Worm (Caenorhabditis elegans): ENCODE data around the gene rfs-1.

The rfs-1 gene

ce11 chrIII:8185130-8185529 is 41.1 kb upstream of the rfs-1 start:
- TF ChIP-seq nhr-76 (tag; optimal IDR thresholded peaks at IDR 0.05) (no peak), R02D3.7 (tag; optimal IDR thresholded peaks at IDR 0.05) (no peak), nhr-237 (tag; optimal IDR thresholded peaks at IDR 0.05) (no peak), ceh-16 (tag; optimal IDR thresholded peaks at IDR 0.05) (no peak), fos-1 (tag; optimal IDR thresholded peaks at IDR 0.05) (no peak), aly-2 (tag; optimal IDR thresholded peaks at IDR 0.05) (no peak), ztf-11 (tag; optimal IDR thresholded peaks at IDR 0.05) (no peak), mml-1 (tag; optimal IDR thresholded peaks at IDR 0.05) (no peak), nhr-25 (tag; optimal IDR thresholded peaks at IDR 0.05) (no peak), skn-1 (tag; optimal IDR thresholded peaks at IDR 0.05) (no peak), elt-2 (tag; optimal IDR thresholded peaks at IDR 0.05) (no peak), daf-12 (tag; optimal IDR thresholded peaks at IDR 0.05) (no peak), pqm-1 (tag; optimal IDR thresholded peaks at IDR 0.05) (no peak), lin-15B (tag; optimal IDR thresholded peaks at IDR 0.05) (no peak), unc-62 (GFP tag; optimal IDR thresholded peaks at IDR 0.05) (no peak), unc-39 (tag; optimal IDR thresholded peaks at IDR 0.05) (no peak)

- no peak for TF ChIP-seq nhr-23 (tag; optimal IDR thresholded peaks at IDR 0.05)
- TF ChIP-seq aly-2 (tag; optimal IDR thresholded peaks at IDR 0.05), result no peak
- no peak for TF ChIP-seq nhr-25 (tag; optimal IDR thresholded peaks at IDR 0.05)
- no peak for TF ChIP-seq tbx-2 (tag; optimal IDR thresholded peaks at IDR 0.05)
- TF ChIP-seq fkh-10 (GFP tag; optimal IDR thresholded peaks at IDR 0.05), result no peak
- TF ChIP-seq ZK546.5 (tag; optimal IDR thresholded peaks at IDR 0.05), result no peak
- TF ChIP-seq lin-15B (tag; optimal IDR thresholded peaks at IDR 0.05), result no peak
- no peak for TF ChIP-seq ztf-11 (tag; optimal IDR thresholded peaks at IDR 0.05)
- TF ChIP-seq ama-1 (optimal IDR thresholded peaks at IDR 0.05), result no peak
- no peak for TF ChIP-seq jun-1 (tag; optimal IDR thresholded peaks at IDR 0.05)
- TF ChIP-seq hmg-11 (tag; optimal IDR thresholded peaks at IDR 0.05), result no peak
Observed at ce11 chrIII:8190505-8190904, 35.8 kb upstream of the rfs-1 start, which contains the start of gene C50C3.19. C50C3.19 (plus strand) TSS chrIII:8190805.

DNA sequence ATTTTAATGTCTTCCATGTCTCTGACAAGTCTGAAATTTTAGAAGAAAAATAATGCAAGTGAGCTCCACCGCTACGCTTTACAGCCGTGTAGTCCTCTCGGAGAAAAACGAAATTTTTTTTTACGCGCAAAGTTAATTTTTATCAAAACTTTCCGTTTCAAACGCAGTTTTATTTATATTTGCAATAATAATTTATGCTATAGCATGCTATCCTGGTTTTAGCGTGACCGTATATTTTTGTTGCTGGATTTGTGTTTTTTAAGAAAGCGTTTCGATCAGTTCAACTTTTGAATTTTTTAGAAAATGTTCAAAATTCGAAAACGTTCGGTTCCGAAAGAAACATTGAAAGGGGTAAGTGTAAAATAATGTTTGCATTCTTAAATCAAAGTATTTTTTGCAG is 34.6 kb upstream of the rfs-1 start, which contains the start of gene C50C3.1:
Gene C50C3.1 (plus strand): TSS at position 301 of the 400 bp plus-strand sequence.
- TF ChIP-seq ama-1 (optimal IDR thresholded peaks at IDR 0.05), result no peak
- no peak for TF ChIP-seq ceh-9 (tag; optimal IDR thresholded peaks at IDR 0.05)
- no peak for TF ChIP-seq nhr-67 (tag; optimal IDR thresholded peaks at IDR 0.05)
- no peak for TF ChIP-seq ceh-16 (tag; optimal IDR thresholded peaks at IDR 0.05)
- TF ChIP-seq skn-1 (tag; optimal IDR thresholded peaks at IDR 0.05), result no peak
- TF ChIP-seq zag-1 (tag; optimal IDR thresholded peaks at IDR 0.05), result no peak
- TF ChIP-seq fkh-10 (GFP tag; optimal IDR thresholded peaks at IDR 0.05), result no peak
- no peak for TF ChIP-seq nhr-77 (tag; optimal IDR thresholded peaks at IDR 0.05)
- no peak for TF ChIP-seq fos-1 (tag; optimal IDR thresholded peaks at IDR 0.05)
- TF ChIP-seq elt-2 (tag; optimal IDR thresholded peaks at IDR 0.05), result no peak

DNA sequence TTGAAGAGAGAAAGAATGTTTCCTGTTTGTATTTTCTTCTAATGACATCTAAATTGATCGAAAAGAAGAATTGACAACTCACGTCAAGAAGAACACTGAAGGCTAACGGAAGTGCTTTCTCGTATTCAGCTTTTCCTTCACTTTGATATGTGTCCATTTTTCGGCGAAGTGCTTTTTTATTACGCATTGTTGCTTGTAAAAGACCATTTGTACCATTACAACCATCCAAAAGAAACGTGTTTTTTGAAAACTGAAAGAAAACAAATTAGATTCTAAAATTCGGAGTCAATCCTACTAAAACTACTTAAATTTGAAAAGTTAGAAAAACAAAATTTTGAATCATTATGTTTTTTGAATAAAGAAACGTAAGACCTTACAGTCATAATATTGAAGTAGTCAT is 27.2 kb upstream of the rfs-1 start:
- TF ChIP-seq nhr-23 (tag; optimal IDR thresholded peaks at IDR 0.05), result no peak
- TF ChIP-seq egl-5 (tag; optimal IDR thresholded peaks at IDR 0.05), result no peak
- TF ChIP-seq tbx-2 (tag; optimal IDR thresholded peaks at IDR 0.05), result no peak

ce11 chrIII:8201117-8201516 is 25.2 kb upstream of the rfs-1 start, which contains the start of gene unc-36:
unc-36 (minus strand) TSS chrIII:8201217.
- TF ChIP-seq ceh-82 (tag; optimal IDR thresholded peaks at IDR 0.05) (no peak), egl-5 (tag; optimal IDR thresholded peaks at IDR 0.05) (no peak)

DNA sequence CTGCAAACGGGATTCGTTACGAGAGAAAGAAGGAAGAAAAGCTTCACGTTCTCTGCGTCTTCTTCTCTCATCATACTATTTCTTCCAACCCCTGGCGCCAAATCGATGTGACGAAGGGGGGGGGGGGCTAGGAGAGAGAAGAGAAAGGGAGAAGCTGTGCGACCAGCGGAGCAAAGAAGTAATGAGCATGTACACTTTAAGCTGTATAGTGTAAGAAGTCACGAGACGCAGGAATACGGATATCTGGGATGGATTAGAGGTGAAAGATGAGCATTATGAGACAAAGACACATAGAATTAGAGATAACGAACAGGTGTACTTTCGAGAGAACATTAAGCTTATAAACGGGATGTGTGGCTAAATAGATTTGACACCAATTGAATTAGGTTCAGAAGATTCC is 24.5 kb upstream of the rfs-1 start:
- no peak for TF ChIP-seq ceh-9 (tag; optimal IDR thresholded peaks at IDR 0.05)
- peak; percentile 43 for TF ChIP-seq snpc-4 (tag; optimal IDR thresholded peaks at IDR 0.05)
- TF ChIP-seq lin-15B (tag; optimal IDR thresholded peaks at IDR 0.05), result peak; percentile 33
- no peak for TF ChIP-seq ceh-82 (tag; optimal IDR thresholded peaks at IDR 0.05)
- peak; percentile 5 for TF ChIP-seq nhr-11 (tag; optimal IDR thresholded peaks at IDR 0.05)
- peak; percentile 60 for TF ChIP-seq lin-39 (tag; optimal IDR thresholded peaks at IDR 0.05)
- no peak for TF ChIP-seq eor-1 (tag; optimal IDR thresholded peaks at IDR 0.05)
- TF ChIP-seq mdl-1 (tag; optimal IDR thresholded peaks at IDR 0.05), result no peak
- no peak for TF ChIP-seq egl-27 (tag; optimal IDR thresholded peaks at IDR 0.05)
- no peak for TF ChIP-seq ztf-4 (tag; optimal IDR thresholded peaks at IDR 0.05)
- TF ChIP-seq pha-4 (tag; optimal IDR thresholded peaks at IDR 0.05), result no peak
- peak; percentile 77 for TF ChIP-seq nfya-1 (tag; optimal IDR thresholded peaks at IDR 0.05; ENCODE audit: insufficient read depth)
- TF ChIP-seq ZK546.5 (tag; optimal IDR thresholded peaks at IDR 0.05), result no peak
- no peak for TF ChIP-seq ama-1 (optimal IDR thresholded peaks at IDR 0.05)
- no peak for TF ChIP-seq sea-2 (GFP tag; optimal IDR thresholded peaks at IDR 0.05)
- no peak for TF ChIP-seq unc-39 (tag; optimal IDR thresholded peaks at IDR 0.05)
- no peak for TF ChIP-seq jun-1 (tag; optimal IDR thresholded peaks at IDR 0.05)

Measured in whole organism, L3 larva.